ENCODE assay signal across 2 fruit fly cellular contexts in the genomic region with DNA sequence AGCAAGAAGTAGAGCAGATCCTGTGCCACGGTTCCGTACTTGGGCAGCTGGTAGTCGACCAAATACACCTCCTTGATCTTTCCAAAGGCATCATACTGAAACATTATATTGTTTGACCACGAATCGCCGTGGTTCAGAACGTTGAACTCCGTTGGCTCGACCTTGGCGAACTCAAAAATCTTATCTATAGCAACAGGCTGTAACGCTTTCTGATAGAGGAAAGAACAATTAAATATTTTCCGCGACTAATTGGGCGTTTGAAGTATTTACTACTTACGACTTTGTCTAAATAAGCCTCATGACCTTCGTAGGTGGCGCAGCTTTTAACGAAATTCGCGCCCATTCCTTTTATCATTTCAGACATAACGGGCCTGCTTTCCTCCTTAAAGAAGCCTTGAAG.
A peak's percentile ranks its signal among the peaks of the same experiment; 100 is the strongest.
TF ChIP-seq lines count a peak whose summit lies in the region.

No protein-coding gene starts in this region.

- no peak for TF ChIP-seq CTCF in whole organism, embryonic (GFP tag; optimal IDR thresholded peaks at IDR 0.05; lab: Kevin White, UChicago)

TF ChIP-seq in whole organism, embryonic, 481 proteins besides CTCF, POLR2A, EP300 and RAD21:
- TF ChIP-seq eyg (GFP tag; optimal IDR thresholded peaks at IDR 0.05; lab: Kevin White, UChicago) = no peak
- peak; percentile 65 for TF ChIP-seq exex (tag; optimal IDR thresholded peaks at IDR 0.05; lab: Kevin White, UChicago)

TF ChIP-seq in whole organism, prepupa, 60 proteins besides CTCF, POLR2A, EP300 and RAD21:
- no peak for TF ChIP-seq acj6 (GFP tag; optimal IDR thresholded peaks at IDR 0.05; lab: Kevin White, UChicago)
- TF ChIP-seq CG9139 (GFP tag; optimal IDR thresholded peaks at IDR 0.05; lab: Kevin White, UChicago) = no peak
- TF ChIP-seq svp (GFP tag; lab: Kevin White, UChicago) = peak; percentile 72
